Worm (Caenorhabditis elegans): Measurements from ENCODE around the gene mog-4.

Gene mog-4

ce11 chrII:14510162-14510561, 51.2 kb downstream of the mog-4 start:
- TF ChIP-seq pqm-1 (tag; optimal IDR thresholded peaks at IDR 0.05) (peak; percentile 62), lin-15B (tag; optimal IDR thresholded peaks at IDR 0.05) (no peak), dve-1 (tag; optimal IDR thresholded peaks at IDR 0.05; ENCODE audit: insufficient read depth) (peak; percentile 15)

ce11 chrII:14507563-14507962, 53.8 kb downstream of the mog-4 start, which contains the start of the genes K10H10.7 and K10H10.10:
K10H10.7 (minus strand) TSS chrII:14507663.
K10H10.10 (plus strand) TSS chrII:14507766.
- TF ChIP-seq hlh-30 (tag; optimal IDR thresholded peaks at IDR 0.05; ENCODE audit: insufficient read depth) (no peak), nhr-41 (GFP tag; IDR thresholded peaks at IDR 0.05) (no peak), duxl-1 (tag; optimal IDR thresholded peaks at IDR 0.05; ENCODE audit: poor library complexity) (no peak), Y105C5A.15 (GFP tag; IDR thresholded peaks at IDR 0.05) (no peak), tag-97 (GFP tag; IDR thresholded peaks at IDR 0.05) (no peak), php-3 (GFP tag; IDR thresholded peaks at IDR 0.05) (no peak), R02D3.7 (tag; optimal IDR thresholded peaks at IDR 0.05) (no peak), nhr-6 (tag; optimal IDR thresholded peaks at IDR 0.05) (no peak), hif-1 (tag; optimal IDR thresholded peaks at IDR 0.05) (no peak), aly-2 (tag; optimal IDR thresholded peaks at IDR 0.05) (no peak), vab-7 (GFP tag; IDR thresholded peaks at IDR 0.05) (no peak)

- no peak for TF ChIP-seq nhr-237 (tag; optimal IDR thresholded peaks at IDR 0.05)
- no peak for TF ChIP-seq mep-1 (tag; optimal IDR thresholded peaks at IDR 0.05)
Measured at ce11 chrII:14506245-14506644, 55.2 kb downstream of the mog-4 start, which contains the start of gene K10H10.12. K10H10.12 (minus strand) TSS chrII:14506345.

ce11 chrII:14502997-14503396, 58.4 kb downstream of the mog-4 start, which contains the start of gene K10H10.6:
K10H10.6 (plus strand) TSS chrII:14503297.
- no peak for TF ChIP-seq ceh-20 (GFP tag; IDR thresholded peaks at IDR 0.05)
- no peak for TF ChIP-seq D1046.2 (GFP tag; IDR thresholded peaks at IDR 0.05)
- TF ChIP-seq Y75B8A.6 (GFP tag; IDR thresholded peaks at IDR 0.05) = no peak
- no peak for TF ChIP-seq F10B5.3 (tag; optimal IDR thresholded peaks at IDR 0.05)
- TF ChIP-seq fos-1 (tag; optimal IDR thresholded peaks at IDR 0.05) = no peak
- no peak for TF ChIP-seq nhr-48 (tag; optimal IDR thresholded peaks at IDR 0.05)
- no peak for TF ChIP-seq lim-7 (GFP tag; IDR thresholded peaks at IDR 0.05)
- no peak for TF ChIP-seq daf-19 (GFP tag; conservative IDR thresholded peaks at IDR 0.05)
- no peak for TF ChIP-seq lsy-2 (tag; optimal IDR thresholded peaks at IDR 0.05)
- TF ChIP-seq T20F7.1 (GFP tag; optimal IDR thresholded peaks at IDR 0.05) = no peak

Measured in whole organism, L4 larva.